Worm (Caenorhabditis elegans) whole organism, L3 larva: ENCODE results near the gene prx-1.

Experiments
- aly-2 ChIP-seq: fragments of 150-350 bp; optimal IDR thresholded peaks from 2 replicates; lab custom pipeline; 2014; ENCODE audit warnings: missing biosample characterization, missing genetic modification characterization
- ama-1 ChIP-seq: fragments of 150-350 bp; optimal IDR thresholded peaks from 2 replicates; lab custom pipeline; 2018
- ceh-16 ChIP-seq: sonication (generic microtip); optimal IDR thresholded peaks from 2 replicates; lab custom pipeline; 2017; ENCODE audit warnings: missing biosample characterization, missing genetic modification characterization
- daf-12 ChIP-seq: fragments of 150-350 bp; optimal IDR thresholded peaks from 2 replicates; lab custom pipeline; 2014; ENCODE audit warnings: missing biosample characterization, missing genetic modification reagents, missing genetic modification characterization
- egl-27 ChIP-seq: sonication (generic microtip); optimal IDR thresholded peaks from 4 replicates; lab custom pipeline; 2017; ENCODE audit warnings: missing biosample characterization, missing genetic modification reagents, missing genetic modification characterization
- egl-5 ChIP-seq: fragments of 150-350 bp; optimal IDR thresholded peaks from 2 replicates; lab custom pipeline; 2017; ENCODE audit warnings: missing biosample characterization, missing genetic modification reagents, missing genetic modification characterization, inconsistent platforms
- elt-1 ChIP-seq: fragments of 150-350 bp; optimal IDR thresholded peaks from 2 replicates; lab custom pipeline; 2014; ENCODE audit warnings: missing biosample characterization, missing genetic modification characterization
- eor-1 ChIP-seq, 2 experiments: fragments of 150-350 bp; optimal IDR thresholded peaks; 2 replicates each; lab custom pipeline; 2014 to 2018; ENCODE audit warnings: missing biosample characterization in 2 of 2, missing genetic modification characterization in 2 of 2
- fkh-10 ChIP-seq: sonication (generic microtip); optimal IDR thresholded peaks from 2 replicates; lab custom pipeline; 2017; ENCODE audit warnings: missing biosample characterization, missing genetic modification reagents, missing genetic modification characterization
- fkh-2 ChIP-seq: fragments of 150-350 bp; optimal IDR thresholded peaks from 2 replicates; lab custom pipeline; 2014; ENCODE audit warnings: missing biosample characterization, missing genetic modification reagents, missing genetic modification characterization
- hmg-11 ChIP-seq: sonication (generic microtip); optimal IDR thresholded peaks from 2 replicates; lab custom pipeline; 2016; ENCODE audit warnings: missing genetic modification characterization, missing compliant biosample characterization
- lin-15B ChIP-seq: fragments of 150-350 bp; optimal IDR thresholded peaks from 2 replicates; lab custom pipeline; 2014; ENCODE audit warnings: missing biosample characterization, missing genetic modification characterization
- lin-39 ChIP-seq: fragments of 150-350 bp; optimal IDR thresholded peaks from 2 replicates; lab custom pipeline; 2018; ENCODE audit warnings: missing biosample characterization, missing genetic modification reagents, missing genetic modification characterization
- lsy-12 ChIP-seq: sonication (generic microtip); optimal IDR thresholded peaks from 2 replicates; lab custom pipeline; 2016; ENCODE audit warnings: mild to moderate bottlenecking, missing genetic modification characterization, missing compliant biosample characterization
- mml-1 ChIP-seq: fragments of 150-350 bp; sonication (generic microtip); optimal IDR thresholded peaks from 3 replicates; lab custom pipeline; 2014; ENCODE audit warnings: missing biosample characterization, missing genetic modification characterization
- nfya-1 ChIP-seq: sonication (generic microtip); optimal IDR thresholded peaks from 2 replicates; lab custom pipeline; 2017; ENCODE audit warnings: missing genetic modification characterization, mild to moderate bottlenecking, missing compliant biosample characterization, antibody characterized with exemption, moderate library complexity; ENCODE audit not compliant: insufficient read depth
- nhr-12 ChIP-seq: fragments of 150-350 bp; optimal IDR thresholded peaks from 2 replicates; lab custom pipeline; 2014; ENCODE audit warnings: missing biosample characterization, missing genetic modification characterization
- nhr-23 ChIP-seq: fragments of 150-350 bp; optimal IDR thresholded peaks from 2 replicates; lab custom pipeline; 2014; ENCODE audit warnings: missing biosample characterization, missing genetic modification reagents, missing genetic modification characterization
- nhr-237 ChIP-seq: fragments of 150-350 bp; optimal IDR thresholded peaks from 2 replicates; lab custom pipeline; 2014; ENCODE audit warnings: missing biosample characterization, missing genetic modification characterization
- nhr-25 ChIP-seq: sonication (generic microtip); optimal IDR thresholded peaks from 2 replicates; lab custom pipeline; 2017; ENCODE audit warnings: missing biosample characterization, missing genetic modification characterization
- nhr-28 ChIP-seq: fragments of 150-350 bp; optimal IDR thresholded peaks from 2 replicates; lab custom pipeline; 2014; ENCODE audit warnings: missing biosample characterization, missing genetic modification characterization
- nhr-43 ChIP-seq: sonication (generic microtip); optimal IDR thresholded peaks from 2 replicates; lab custom pipeline; 2016; ENCODE audit warnings: mild to moderate bottlenecking, missing genetic modification characterization, missing compliant biosample characterization; ENCODE audit not compliant: poor library complexity, severe bottlenecking
- nhr-67 ChIP-seq: fragments of 150-350 bp; optimal IDR thresholded peaks from 2 replicates; lab custom pipeline; 2014; ENCODE audit warnings: missing biosample characterization, missing genetic modification characterization
- nhr-76 ChIP-seq: fragments of 150-350 bp; sonication (generic microtip); optimal IDR thresholded peaks from 5 replicates; lab custom pipeline; 2014; ENCODE audit warnings: missing biosample characterization, missing genetic modification characterization
- nhr-77 ChIP-seq: fragments of 150-350 bp; optimal IDR thresholded peaks from 2 replicates; lab custom pipeline; 2014; ENCODE audit warnings: missing biosample characterization, missing genetic modification characterization
- pha-4 ChIP-seq: fragments of 150-350 bp; optimal IDR thresholded peaks from 2 replicates; lab custom pipeline; 2014; ENCODE audit warnings: missing biosample characterization, missing genetic modification reagents, missing genetic modification characterization
- pqm-1 ChIP-seq: fragments of 150-350 bp; optimal IDR thresholded peaks from 2 replicates; lab custom pipeline; 2017; ENCODE audit warnings: missing biosample characterization, missing genetic modification characterization, inconsistent platforms
- sea-2 ChIP-seq: fragments of 150-350 bp; sonication (generic microtip); optimal IDR thresholded peaks from 4 replicates; lab custom pipeline; 2014; ENCODE audit warnings: missing biosample characterization, missing genetic modification reagents, missing genetic modification characterization
- snpc-4 ChIP-seq: fragments of 150-350 bp; optimal IDR thresholded peaks from 2 replicates; lab custom pipeline; 2014; ENCODE audit warnings: missing biosample characterization, missing genetic modification characterization
- unc-39 ChIP-seq: sonication (generic microtip); optimal IDR thresholded peaks from 4 replicates; lab custom pipeline; 2017; ENCODE audit warnings: missing biosample characterization, missing genetic modification characterization
- unc-62 ChIP-seq: fragments of 150-350 bp; sonication (generic microtip); optimal IDR thresholded peaks from 4 replicates; lab custom pipeline; 2014; ENCODE audit warnings: missing biosample characterization, missing genetic modification reagents, missing genetic modification characterization
- ztf-11 ChIP-seq: fragments of 150-350 bp; optimal IDR thresholded peaks from 2 replicates; lab custom pipeline; 2014; ENCODE audit warnings: missing biosample characterization, missing genetic modification characterization
- ztf-4 ChIP-seq: fragments of 150-350 bp; optimal IDR thresholded peaks from 2 replicates; lab custom pipeline; 2014; ENCODE audit warnings: missing biosample characterization, missing genetic modification characterization

The prx-1 gene

DNA sequence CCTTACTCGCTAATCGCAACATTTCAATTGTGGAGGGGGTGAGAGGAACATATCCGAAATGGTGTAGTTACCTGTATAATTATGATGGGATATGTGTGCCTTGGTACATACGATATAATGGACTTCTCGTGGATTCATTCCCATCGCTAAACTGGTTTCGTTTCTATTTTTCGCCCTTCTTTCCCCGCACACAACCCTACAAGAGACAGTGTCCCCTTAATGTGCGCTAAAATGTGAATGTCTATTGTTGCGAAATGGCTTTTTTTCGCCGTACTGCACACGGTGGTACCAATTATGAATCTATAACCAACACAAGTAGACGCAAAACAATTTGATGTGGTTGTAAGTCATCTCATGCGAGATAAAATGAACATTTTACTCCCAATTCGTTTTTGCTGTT is 15.6 kb downstream of the prx-1 start:
- no peak for TF ChIP-seq fkh-2
- peak; percentile 1 for TF ChIP-seq egl-5
- no peak for TF ChIP-seq aly-2 (tag; lab: Kevin White, UChicago)
- TF ChIP-seq lsy-12 (tag; lab: Kevin White, UChicago): no peak

DNA sequence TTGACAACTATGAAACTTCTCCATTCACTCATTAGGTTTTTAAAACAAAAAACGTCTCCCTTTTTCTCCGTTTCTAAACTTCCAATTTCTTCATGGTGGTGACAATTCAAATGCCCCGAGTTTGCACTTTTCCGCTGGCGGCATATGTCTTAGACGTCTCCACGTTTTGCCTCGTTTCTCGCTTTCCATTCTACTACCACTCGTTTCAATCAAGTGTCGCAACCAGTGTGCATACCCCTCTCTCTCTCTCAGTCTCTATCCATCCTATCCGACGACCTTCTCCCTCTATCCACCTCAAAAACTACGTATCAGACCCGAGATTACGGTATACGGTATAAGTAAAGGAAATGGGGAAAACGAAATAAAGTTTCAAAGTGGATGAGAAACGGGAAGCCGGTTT is 20.4 kb downstream of the prx-1 start:
- peak; percentile 34 for TF ChIP-seq daf-12 (tag; lab: Kevin White, UChicago)
- no peak for TF ChIP-seq snpc-4 (tag; lab: Kevin White, UChicago)
- no peak for TF ChIP-seq eor-1 (tag; optimal IDR thresholded peaks at IDR 0.05; lab: Kevin White, UChicago)
- TF ChIP-seq nhr-25 (tag; lab: Kevin White, UChicago): peak; percentile 90
- TF ChIP-seq nfya-1: peak; percentile 84
- peak; percentile 47 for TF ChIP-seq nhr-23

DNA sequence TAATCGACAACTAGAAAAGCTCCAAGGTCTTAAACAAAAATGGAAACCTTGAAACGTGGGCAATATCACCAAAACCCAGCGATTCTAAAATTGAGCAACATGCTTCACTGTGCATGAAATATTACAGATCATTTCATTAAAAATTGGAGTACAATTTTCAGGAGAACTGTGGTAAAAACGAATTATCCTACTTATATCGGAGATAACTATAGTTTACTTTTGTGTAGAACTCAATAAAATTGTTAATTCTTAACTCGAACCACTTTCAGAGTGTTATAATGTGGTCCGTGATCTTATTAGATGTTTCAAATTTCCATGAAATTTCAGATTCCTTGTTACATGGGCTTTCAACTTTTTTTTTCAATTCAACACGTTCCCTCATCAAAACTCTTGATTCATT is 21.5 kb downstream of the prx-1 start, which contains the start of gene K04G11.1:
Gene K04G11.1, plus strand, starts transcription at position 301 of the 400 bp plus-strand sequence.
- no peak for TF ChIP-seq ceh-16
- TF ChIP-seq fkh-10 (GFP tag; lab: Kevin White, UChicago): no peak
- TF ChIP-seq egl-5: no peak

DNA sequence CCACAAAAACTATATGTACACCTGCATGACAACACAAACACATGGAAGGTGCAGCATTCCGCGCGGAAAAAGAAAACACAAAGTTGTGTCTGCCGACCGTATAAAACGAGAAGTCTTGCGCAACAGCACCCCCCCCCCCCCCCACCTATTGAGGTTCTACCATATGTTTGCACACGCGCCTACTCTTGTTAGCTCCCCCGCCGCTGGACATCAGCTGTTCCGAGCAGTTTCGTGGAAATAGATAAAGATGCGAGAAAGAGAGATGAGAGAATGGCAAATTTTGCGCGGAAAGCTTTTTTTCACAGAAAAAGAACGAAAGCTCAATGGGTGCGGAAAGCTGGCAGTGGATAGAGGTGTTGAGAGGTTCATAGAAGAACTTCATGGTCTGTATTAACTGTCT is 21.9 kb downstream of the prx-1 start:
- TF ChIP-seq pha-4 (tag; lab: Kevin White, UChicago) (peak; percentile 10), unc-62 (GFP tag; lab: Kevin White, UChicago) (no peak)

DNA sequence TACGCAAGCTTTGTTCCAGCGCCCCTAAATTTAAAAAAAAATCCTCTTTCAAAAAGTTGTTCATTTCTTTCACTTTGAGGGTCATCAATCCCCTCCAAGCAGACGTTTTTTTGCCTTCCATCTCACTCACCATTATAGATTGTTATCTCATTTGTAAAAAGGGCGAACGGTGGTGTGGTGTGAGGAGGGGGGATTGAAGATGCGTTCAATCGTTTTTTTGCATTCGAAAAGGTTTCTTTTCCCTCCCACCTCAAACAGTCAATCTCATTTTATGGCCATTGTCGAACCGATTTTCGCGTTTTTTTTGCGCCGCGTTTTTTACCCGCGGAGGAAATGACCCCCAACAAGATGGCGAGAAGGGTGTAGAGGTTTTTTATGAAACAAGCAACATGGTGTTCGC is 25.2 kb downstream of the prx-1 start:
- no peak for TF ChIP-seq nhr-77
- peak; percentile 16 for TF ChIP-seq lin-39 (tag; lab: Kevin White, UChicago)
- TF ChIP-seq nhr-25 (tag; lab: Kevin White, UChicago): peak; percentile 84
- TF ChIP-seq nhr-67 (tag; lab: Kevin White, UChicago): no peak
- peak; percentile 72 for TF ChIP-seq elt-1 (tag; lab: Kevin White, UChicago)

DNA sequence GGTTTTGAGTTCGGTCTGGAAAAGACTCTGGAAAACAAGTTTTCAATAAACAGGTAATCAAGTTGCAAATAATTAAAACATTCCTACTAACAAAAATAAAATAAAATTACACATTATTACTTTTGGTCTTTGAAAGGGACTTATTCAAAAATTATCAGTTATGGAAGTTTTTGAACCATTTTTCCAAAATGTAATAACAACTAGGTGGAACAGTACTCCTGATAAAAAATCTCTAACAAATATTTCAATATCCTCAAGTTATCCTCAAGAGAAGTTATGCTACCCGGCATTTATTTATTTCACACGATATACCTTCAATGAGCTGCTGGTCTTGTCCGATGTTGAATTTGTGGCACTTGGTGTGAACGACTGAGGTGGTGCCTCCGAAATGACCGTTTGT is 26.0 kb downstream of the prx-1 start:
- TF ChIP-seq nhr-12 (tag; lab: Kevin White, UChicago) (no peak), mml-1 (tag; lab: Kevin White, UChicago) (no peak), nhr-237 (no peak), nhr-77 (no peak), unc-39 (tag; lab: Kevin White, UChicago) (no peak), snpc-4 (tag; lab: Kevin White, UChicago) (no peak), fkh-10 (GFP tag; lab: Kevin White, UChicago) (no peak), nhr-28 (tag; lab: Kevin White, UChicago) (no peak), hmg-11 (tag; lab: Kevin White, UChicago) (no peak), aly-2 (tag; lab: Kevin White, UChicago) (no peak), egl-5 (no peak), lsy-12 (tag; lab: Kevin White, UChicago) (no peak), pha-4 (tag; lab: Kevin White, UChicago) (no peak), ama-1 (lab: Kevin White, UChicago) (no peak), nhr-23 (no peak), ztf-4 (tag; lab: Kevin White, UChicago) (no peak), nhr-43 (tag; lab: Kevin White, UChicago) (no peak)

DNA sequence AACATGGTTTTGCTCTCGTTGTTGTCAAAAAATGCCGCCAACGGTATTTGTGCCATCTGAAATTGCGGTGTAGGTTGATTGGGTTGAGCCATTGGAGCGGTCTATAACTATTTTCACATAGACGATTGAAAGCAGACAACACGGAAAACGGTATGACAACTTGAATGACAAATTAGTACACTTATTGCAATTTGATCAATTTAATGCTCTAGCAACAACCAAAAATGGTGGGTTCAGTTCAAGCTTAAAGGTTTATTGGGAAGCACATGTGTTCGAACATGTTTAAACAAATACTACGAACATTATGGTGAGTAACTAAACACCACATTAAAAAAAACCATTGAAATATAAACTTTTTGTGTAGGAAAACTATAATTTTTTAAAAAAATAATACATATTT is 26.7 kb downstream of the prx-1 start, which contains the start of gene sel-7:
Gene sel-7, minus strand, starts transcription at position 101 of the 400 bp plus-strand sequence.
- TF ChIP-seq nhr-76 (tag; lab: Kevin White, UChicago) (no peak), ztf-11 (no peak)

DNA sequence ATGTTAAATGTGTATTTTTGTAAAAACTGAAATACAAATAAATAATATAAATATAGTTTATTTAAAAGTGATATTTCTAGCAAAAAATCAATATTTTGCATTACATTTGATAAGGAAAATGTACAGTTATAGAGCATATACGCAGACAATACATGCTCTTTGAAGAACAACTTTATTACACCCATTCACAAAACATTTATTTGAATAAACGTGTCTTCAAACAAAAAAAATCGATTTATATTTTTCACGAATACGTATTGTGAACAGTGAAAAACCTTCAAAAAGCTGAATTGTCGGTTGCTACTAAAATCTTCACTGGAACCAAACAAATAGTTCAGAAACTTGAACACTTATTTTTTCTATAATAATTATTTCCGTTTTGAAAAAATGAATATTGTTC is 33.8 kb downstream of the prx-1 start, which contains the start of gene K04G11.3:
Gene K04G11.3, minus strand, starts transcription at position 101 of the 400 bp plus-strand sequence.
- TF ChIP-seq lin-39 (tag; lab: Kevin White, UChicago) (no peak), lin-15B (tag; lab: Kevin White, UChicago) (no peak), pha-4 (tag; lab: Kevin White, UChicago) (no peak), nhr-25 (tag; lab: Kevin White, UChicago) (no peak), egl-27 (no peak), pqm-1 (tag; lab: Kevin White, UChicago) (no peak), sea-2 (GFP tag; lab: Kevin White, UChicago) (no peak), fkh-2 (no peak), daf-12 (tag; lab: Kevin White, UChicago) (no peak), hmg-11 (tag; lab: Kevin White, UChicago) (no peak)
